Fruit fly (Drosophila melanogaster) whole organism, embryonic: ENCODE data around the gene CIA30.
A peak's percentile ranks its signal among the peaks of the same experiment; 100 is the strongest.

Source experiments
- CG11504 ChIP-seq: fragments of 200-800 bp; sonication (Bioruptor generic); optimal IDR thresholded peaks from 3 replicates; lab custom pipeline; 2019; ENCODE audit warnings: missing biosample characterization, mild to moderate bottlenecking, missing genetic modification characterization, moderate library complexity
- CG12391 ChIP-seq: fragments of 200-800 bp; sonication (Bioruptor generic); optimal IDR thresholded peaks from 3 replicates; lab custom pipeline; 2018; ENCODE audit warnings: missing biosample characterization, mild to moderate bottlenecking, missing genetic modification characterization, moderate library complexity
- CG13775 ChIP-seq: fragments of 200-800 bp; sonication (Bioruptor generic); optimal IDR thresholded peaks from 3 replicates; lab custom pipeline; 2017; ENCODE audit warnings: missing biosample characterization, mild to moderate bottlenecking, missing genetic modification characterization
- CG14710 ChIP-seq: fragments of 200-800 bp; sonication (Bioruptor generic); optimal IDR thresholded peaks from 3 replicates; lab custom pipeline; 2019; ENCODE audit warnings: missing biosample characterization, mild to moderate bottlenecking, missing genetic modification characterization, moderate library complexity
- CG1602 ChIP-seq: fragments of 200-800 bp; sonication (Bioruptor generic); optimal IDR thresholded peaks from 3 replicates; lab custom pipeline; 2016; ENCODE audit warnings: missing biosample characterization, missing genetic modification characterization
- CG17328 ChIP-seq: fragments of 200-800 bp; sonication (Bioruptor generic); IDR thresholded peaks from 2 replicates; pipeline ENCODE4 v1.3.6; 2022; ENCODE audit warnings: missing biosample characterization, missing genetic modification characterization
- CG17802 ChIP-seq: fragments of 200-800 bp; sonication (Bioruptor generic); optimal IDR thresholded peaks from 2 replicates; lab custom pipeline; 2018; ENCODE audit warnings: missing biosample characterization, mild to moderate bottlenecking, missing genetic modification characterization, moderate library complexity
- CG2712 ChIP-seq: fragments of 200-800 bp; optimal IDR thresholded peaks from 3 replicates; lab custom pipeline; 2019; ENCODE audit warnings: missing biosample characterization, mild to moderate bottlenecking, missing genetic modification characterization, moderate library complexity
- CG4282 ChIP-seq: fragments of 200-800 bp; sonication (Bioruptor generic); optimal IDR thresholded peaks from 2 replicates; lab custom pipeline; 2016; ENCODE audit warnings: missing biosample characterization, missing genetic modification characterization
- CG4360 ChIP-seq: fragments of 200-800 bp; sonication (Bioruptor generic); IDR thresholded peaks from 2 replicates; pipeline ENCODE4 v1.3.6; 2022; ENCODE audit warnings: missing biosample characterization, missing genetic modification characterization
- CG4424 ChIP-seq: fragments of 200-800 bp; sonication (Bioruptor generic); optimal IDR thresholded peaks from 3 replicates; lab custom pipeline; 2016; ENCODE audit warnings: missing biosample characterization, missing genetic modification characterization
- CG6654 ChIP-seq: fragments of 200-800 bp; sonication (Bioruptor generic); optimal IDR thresholded peaks from 2 replicates; lab custom pipeline; 2017; ENCODE audit warnings: missing biosample characterization, mild to moderate bottlenecking, missing genetic modification characterization
- CG7839 ChIP-seq: fragments of 200-800 bp; sonication (Bioruptor generic); optimal IDR thresholded peaks from 3 replicates; lab custom pipeline; 2018; ENCODE audit warnings: missing biosample characterization, mild to moderate bottlenecking, missing genetic modification characterization, moderate library complexity
- CG8765 ChIP-seq: fragments of 200-800 bp; sonication (Bioruptor generic); IDR thresholded peaks from 2 replicates; pipeline ENCODE4 v1.3.6; 2022; ENCODE audit warnings: missing biosample characterization, missing genetic modification characterization
- CG9727 ChIP-seq: fragments of 200-800 bp; sonication (Bioruptor generic); optimal IDR thresholded peaks from 3 replicates; lab custom pipeline; 2017; ENCODE audit warnings: missing biosample characterization, mild to moderate bottlenecking, missing genetic modification characterization
- Dref ChIP-seq: fragments of 200-800 bp; sonication (Bioruptor generic); IDR thresholded peaks from 2 replicates; pipeline ENCODE4 v1.3.6; 2022; ENCODE audit warnings: missing biosample characterization, missing genetic modification characterization
- HLH54F ChIP-seq: fragments of 200-800 bp; sonication (Bioruptor generic); optimal IDR thresholded peaks from 3 replicates; lab custom pipeline; 2016; ENCODE audit warnings: missing biosample characterization, missing genetic modification characterization
- Oli ChIP-seq: fragments of 200-800 bp; sonication (Bioruptor generic); optimal IDR thresholded peaks from 2 replicates; lab custom pipeline; 2018; ENCODE audit warnings: missing biosample characterization, mild to moderate bottlenecking, missing genetic modification characterization, moderate library complexity
- Spps ChIP-seq: fragments of 200-800 bp; sonication (Bioruptor generic); optimal IDR thresholded peaks from 2 replicates; lab custom pipeline; 2018; ENCODE audit warnings: missing biosample characterization, mild to moderate bottlenecking, missing genetic modification characterization
- Ssrp ChIP-seq: fragments of 200-800 bp; sonication (Bioruptor generic); optimal IDR thresholded peaks from 2 replicates; lab custom pipeline; 2018; ENCODE audit warnings: missing biosample characterization, mild to moderate bottlenecking, missing genetic modification characterization, moderate library complexity
- Xbp1 ChIP-seq: fragments of 200-800 bp; sonication (Bioruptor generic); optimal IDR thresholded peaks from 3 replicates; lab custom pipeline; 2016; ENCODE audit warnings: missing biosample characterization, mild to moderate bottlenecking, missing genetic modification characterization
- Xrp1 ChIP-seq: fragments of 200-800 bp; sonication (Bioruptor generic); IDR thresholded peaks from 2 replicates; pipeline ENCODE4 v1.3.6; 2022; ENCODE audit warnings: missing biosample characterization, missing genetic modification characterization
- ara ChIP-seq: fragments of 200-800 bp; sonication (Bioruptor generic); IDR thresholded peaks from 2 replicates; pipeline ENCODE4 v1.3.6; 2022; ENCODE audit warnings: missing biosample characterization, missing genetic modification characterization
- bsh ChIP-seq, 2 experiments: fragments of 200-800 bp; sonication (Bioruptor generic); optimal IDR thresholded peaks; 2 replicates each; lab custom pipeline; 2017 to 2018; ENCODE audit warnings: mild to moderate bottlenecking in 2 of 2, missing biosample characterization in 2 of 2, missing genetic modification characterization in 2 of 2, moderate library complexity in 1 of 2
- chn ChIP-seq: fragments of 200-800 bp; sonication (Bioruptor generic); optimal IDR thresholded peaks from 2 replicates; lab custom pipeline; 2016; ENCODE audit warnings: missing biosample characterization, missing genetic modification characterization
- ci ChIP-seq: fragments of 200-800 bp; sonication (Bioruptor generic); IDR thresholded peaks from 3 replicates; pipeline ENCODE4 v1.3.6; 2022; ENCODE audit warnings: missing biosample characterization, missing genetic modification characterization
- gem ChIP-seq: fragments of 200-800 bp; sonication (Bioruptor generic); optimal IDR thresholded peaks from 2 replicates; lab custom pipeline; 2019; ENCODE audit warnings: missing biosample characterization, mild to moderate bottlenecking, missing genetic modification characterization, moderate library complexity
- ken ChIP-seq: fragments of 200-800 bp; sonication (Bioruptor generic); IDR thresholded peaks from 3 replicates; pipeline ENCODE4 v1.3.6; 2022; ENCODE audit warnings: missing biosample characterization, missing genetic modification characterization
- knrl ChIP-seq: fragments of 200-800 bp; sonication (Bioruptor generic); IDR thresholded peaks from 3 replicates; pipeline ENCODE4 v1.3.6; 2022; ENCODE audit warnings: missing biosample characterization, missing genetic modification characterization; ENCODE audit not compliant: partially characterized antibody
- odd ChIP-seq: fragments of 200-800 bp; sonication (Bioruptor generic); optimal IDR thresholded peaks from 2 replicates; lab custom pipeline; 2017; ENCODE audit warnings: missing biosample characterization, mild to moderate bottlenecking, missing genetic modification characterization
- phol ChIP-seq: fragments of 200-800 bp; sonication (Bioruptor generic); optimal IDR thresholded peaks from 3 replicates; lab custom pipeline; 2018; ENCODE audit warnings: missing biosample characterization, mild to moderate bottlenecking, missing genetic modification characterization, moderate library complexity
- pnt ChIP-seq: fragments of 200-800 bp; sonication (Bioruptor generic); optimal IDR thresholded peaks from 3 replicates; lab custom pipeline; 2016; ENCODE audit warnings: missing biosample characterization, missing genetic modification characterization
- prd ChIP-seq, 3 experiments: fragments of >200 bp in 2 of 3; fragments of 200-800 bp in 1 of 3; sonication (Bioruptor generic) in 1 of 3; optimal IDR thresholded peaks in 2 of 3; IDR thresholded peaks in 1 of 3; 2 replicates in 2 of 3; 3 replicates in 1 of 3; pipeline versions ENCODE4 v1.3.6 to Lab custom; 2017 to 2022; ENCODE audit warnings: missing biosample characterization in 1 of 3, missing genetic modification characterization in 1 of 3
- ssp ChIP-seq: fragments of 200-800 bp; sonication (Bioruptor generic); IDR thresholded peaks from 2 replicates; pipeline ENCODE4 v1.3.6; 2022; ENCODE audit warnings: missing biosample characterization, missing genetic modification characterization
- unpg ChIP-seq: fragments of 200-800 bp; sonication (Bioruptor generic); optimal IDR thresholded peaks from 3 replicates; lab custom pipeline; 2018; ENCODE audit warnings: missing biosample characterization, mild to moderate bottlenecking, missing genetic modification characterization, moderate library complexity
- vvl ChIP-seq: fragments of 200-800 bp; sonication (Bioruptor generic); IDR thresholded peaks from 2 replicates; pipeline ENCODE4 v1.3.6; 2022; ENCODE audit warnings: missing biosample characterization, missing genetic modification characterization
- zen ChIP-seq: fragments of 200-800 bp; sonication (Bioruptor generic); optimal IDR thresholded peaks from 3 replicates; lab custom pipeline; 2018; ENCODE audit warnings: missing biosample characterization, mild to moderate bottlenecking, missing genetic modification characterization, moderate library complexity
- zf30C ChIP-seq: fragments of 200-800 bp; sonication (Bioruptor generic); optimal IDR thresholded peaks from 3 replicates; lab custom pipeline; 2018; ENCODE audit warnings: missing biosample characterization, mild to moderate bottlenecking, missing genetic modification characterization
- zfh1 ChIP-seq: fragments of 200-800 bp; sonication (Bioruptor generic); IDR thresholded peaks from 3 replicates; pipeline ENCODE4 v1.3.6; 2022; ENCODE audit warnings: missing biosample characterization, missing genetic modification characterization

CIA30 gene

dm6 chr3R:29696359-29696758 lies 40.4 kb upstream of the CIA30 start (continued):
- TF ChIP-seq ci (GFP tag; lab: Robert Waterston, UW), result 0 out of 3 replicates have a peak, but pooled peaks have one; percentile 24
- TF ChIP-seq HLH54F (GFP tag; lab: Kevin White, UChicago), result no peak
- no peak for TF ChIP-seq CG4282
- TF ChIP-seq chn (GFP tag; lab: Kevin White, UChicago), result peak; percentile 6
- peak; percentile 18 for TF ChIP-seq CG1602
- TF ChIP-seq Dref, result no peak
- TF ChIP-seq unpg (GFP tag; lab: Kevin White, UChicago), result peak; percentile 22
- peak; percentile 59 for TF ChIP-seq CG9727 (GFP tag; lab: Kevin White, UChicago)
- peak; percentile 21 for TF ChIP-seq CG17802 (tag; lab: Kevin White, UChicago)
- peak; percentile 55 for TF ChIP-seq CG2712 (tag; lab: Kevin White, UChicago)
- peak; percentile 75 for TF ChIP-seq zen (tag; lab: Kevin White, UChicago)
- no peak for TF ChIP-seq CG13775
- TF ChIP-seq phol (tag; lab: Kevin White, UChicago), result peak; percentile 48
- TF ChIP-seq CG17328 (GFP tag; lab: Robert Waterston, UW), result peak; percentile 71
- TF ChIP-seq ken (GFP tag; lab: Robert Waterston, UW), result 0 out of 3 replicates have a peak, but pooled peaks have one; percentile 16
- no peak for TF ChIP-seq odd (GFP tag; lab: Kevin White, UChicago)
- peak; percentile 55 for TF ChIP-seq gem (tag; lab: Kevin White, UChicago)
- TF ChIP-seq ara (GFP tag; lab: Robert Waterston, UW), result peak; percentile 38; the same call in 1 of the 2 replicates
- no peak for TF ChIP-seq prd (optimal IDR thresholded peaks at IDR 0.05; lab: Kevin White, UChicago)
- TF ChIP-seq prd (GFP tag; IDR thresholded peaks at IDR 0.05; lab: Robert Waterston, UW), result peak; percentile 79
- peak; percentile 23 for TF ChIP-seq Xbp1 (GFP tag; lab: Kevin White, UChicago)
- TF ChIP-seq bsh (GFP tag; optimal IDR thresholded peaks at IDR 0.05; lab: Kevin White, UChicago), result peak in 1 of 2 experiments; percentile 32
- peak; percentile 38 for TF ChIP-seq CG14710 (tag; lab: Kevin White, UChicago)
- peak; percentile 37 for TF ChIP-seq CG12391 (tag; lab: Kevin White, UChicago)
- peak; percentile 77 for TF ChIP-seq zfh1
- peak; percentile 17 for TF ChIP-seq CG11504 (tag; lab: Kevin White, UChicago)
- TF ChIP-seq Xrp1 (GFP tag; lab: Robert Waterston, UW), result peak; percentile 60; the same call in 1 of the 2 replicates
- no peak for TF ChIP-seq knrl (GFP tag; lab: Robert Waterston, UW)
- 0 out of 2 replicates have a peak, but pooled peaks have one; percentile 14 for TF ChIP-seq ssp (GFP tag; lab: Robert Waterston, UW)
- TF ChIP-seq Spps (tag; lab: Kevin White, UChicago), result no peak
- no peak for TF ChIP-seq Oli (tag; lab: Kevin White, UChicago)
- 0 out of 2 replicates have a peak, but pooled peaks have one; percentile 22 for TF ChIP-seq vvl
- TF ChIP-seq CG6654 (GFP tag; lab: Kevin White, UChicago), result no peak
- TF ChIP-seq zf30C (GFP tag; lab: Kevin White, UChicago), result peak; percentile 9
- peak; percentile 61; the same call in 1 of the 2 replicates for TF ChIP-seq CG8765 (GFP tag; lab: Robert Waterston, UW)
- TF ChIP-seq CG4424 (GFP tag; lab: Kevin White, UChicago), result peak; percentile 36
- peak; percentile 42 for TF ChIP-seq Ssrp (tag; lab: Kevin White, UChicago)
- TF ChIP-seq CG4360 (GFP tag; lab: Robert Waterston, UW), result 0 out of 2 replicates have a peak, but pooled peaks have one; percentile 15
- TF ChIP-seq pnt (GFP tag; lab: Kevin White, UChicago), result peak; percentile 29
- peak; percentile 13 for TF ChIP-seq CG7839 (tag; lab: Kevin White, UChicago)
- TF ChIP-seq, all 482 proteins: peak for 66
